Worm (Caenorhabditis elegans): ENCODE results near the gene F07E5.8.

DNA sequence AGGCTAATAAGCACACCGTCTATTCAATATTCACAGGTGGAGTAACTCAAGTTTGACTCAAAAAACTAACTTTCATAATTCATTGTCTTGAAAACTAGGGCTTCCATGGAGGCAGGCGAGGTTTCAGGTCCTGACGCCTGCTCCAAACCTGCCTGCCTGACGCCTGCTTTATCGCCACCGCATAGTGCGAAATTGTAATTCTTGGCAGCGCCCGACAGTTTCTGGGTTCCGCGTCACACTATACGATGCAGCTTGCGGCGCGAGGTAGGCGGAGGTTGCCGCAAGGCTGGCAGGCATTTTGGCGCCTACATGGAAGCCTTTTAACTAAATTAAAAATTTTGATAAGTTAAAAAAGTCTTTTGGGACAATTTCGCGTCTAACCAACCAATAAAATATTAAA, 11.8 kb upstream of the F07E5.8 start:
- TF ChIP-seq cog-1 (tag; optimal IDR thresholded peaks at IDR 0.05) (no peak), T22C8.4 (GFP tag; IDR thresholded peaks at IDR 0.05) (no peak), klf-2 (GFP tag; conservative IDR thresholded peaks at IDR 0.05) (no peak), flt-1 (GFP tag; IDR thresholded peaks at IDR 0.05) (no peak), tab-1 (GFP tag; IDR thresholded peaks at IDR 0.05) (no peak), ztf-29 (GFP tag; IDR thresholded peaks at IDR 0.05) (no peak), ztf-23 (GFP tag; IDR thresholded peaks at IDR 0.05) (no peak), ref-1 (GFP tag; conservative IDR thresholded peaks at IDR 0.05) (no peak)
